Worm (Caenorhabditis elegans): Measurements from ENCODE around the gene pigg-1.

Gene pigg-1

ce11 chrII:8590684-8591083, 9.4 kb downstream of the pigg-1 start, which contains the start of gene aptf-4:
Gene aptf-4, plus strand, starts transcription at chrII:8590984.
- TF ChIP-seq aly-2 (tag; optimal IDR thresholded peaks at IDR 0.05) (no peak), nhr-76 (tag; optimal IDR thresholded peaks at IDR 0.05) (no peak)

DNA sequence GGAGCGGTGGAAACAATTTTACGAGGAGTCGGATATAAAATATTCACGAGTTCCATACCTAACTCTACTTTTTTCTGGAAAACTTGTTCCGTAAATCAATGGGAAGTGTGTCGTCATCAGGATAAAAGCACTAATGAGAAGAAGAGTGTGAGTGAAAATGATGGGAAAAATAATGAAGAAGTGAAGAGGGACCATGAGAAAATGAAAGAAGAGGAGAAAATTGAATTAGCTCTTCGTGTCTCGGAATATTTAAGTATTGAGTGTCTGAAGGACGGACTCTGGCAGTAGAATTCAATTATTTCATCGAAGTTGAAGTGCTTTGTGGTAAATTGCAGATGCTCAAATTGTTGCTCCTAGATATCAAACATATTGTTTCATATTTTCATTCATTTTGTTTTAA, 10.8 kb downstream of the pigg-1 start:
- TF ChIP-seq mdl-1 (tag; optimal IDR thresholded peaks at IDR 0.05) (no peak), fkh-10 (GFP tag; optimal IDR thresholded peaks at IDR 0.05) (peak; percentile 47), nfya-1 (tag; optimal IDR thresholded peaks at IDR 0.05; ENCODE audit: insufficient read depth) (peak; percentile 30)

DNA sequence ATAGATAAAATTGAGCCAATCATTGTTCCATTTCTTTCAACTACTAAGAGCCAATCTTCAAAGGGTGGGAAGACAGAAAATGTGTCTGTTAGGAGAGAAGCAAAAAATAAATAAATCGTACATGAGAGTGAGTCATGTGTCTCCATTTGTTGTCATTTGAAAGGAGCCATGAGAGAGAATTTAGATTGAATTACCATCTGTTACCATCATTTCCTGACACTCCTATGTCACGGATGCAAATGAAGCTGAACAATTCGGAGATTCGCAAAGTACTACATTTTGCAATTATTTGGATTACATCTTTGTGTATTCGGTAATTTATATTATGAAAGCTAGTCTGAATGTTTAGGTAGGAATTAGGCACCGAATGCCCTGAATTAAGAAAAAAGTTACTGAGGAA, 11.6 kb downstream of the pigg-1 start:
- TF ChIP-seq unc-62 (GFP tag; optimal IDR thresholded peaks at IDR 0.05) (no peak), skn-1 (tag; optimal IDR thresholded peaks at IDR 0.05) (no peak), mdl-1 (tag; optimal IDR thresholded peaks at IDR 0.05) (no peak), lin-39 (tag; optimal IDR thresholded peaks at IDR 0.05) (no peak), lsy-12 (tag; optimal IDR thresholded peaks at IDR 0.05) (no peak), unc-39 (tag; optimal IDR thresholded peaks at IDR 0.05) (no peak), ceh-9 (tag; optimal IDR thresholded peaks at IDR 0.05) (no peak), R02D3.7 (tag; optimal IDR thresholded peaks at IDR 0.05) (no peak), lin-15B (tag; optimal IDR thresholded peaks at IDR 0.05) (no peak), pha-4 (tag; optimal IDR thresholded peaks at IDR 0.05) (no peak), mml-1 (tag; optimal IDR thresholded peaks at IDR 0.05) (no peak)

DNA sequence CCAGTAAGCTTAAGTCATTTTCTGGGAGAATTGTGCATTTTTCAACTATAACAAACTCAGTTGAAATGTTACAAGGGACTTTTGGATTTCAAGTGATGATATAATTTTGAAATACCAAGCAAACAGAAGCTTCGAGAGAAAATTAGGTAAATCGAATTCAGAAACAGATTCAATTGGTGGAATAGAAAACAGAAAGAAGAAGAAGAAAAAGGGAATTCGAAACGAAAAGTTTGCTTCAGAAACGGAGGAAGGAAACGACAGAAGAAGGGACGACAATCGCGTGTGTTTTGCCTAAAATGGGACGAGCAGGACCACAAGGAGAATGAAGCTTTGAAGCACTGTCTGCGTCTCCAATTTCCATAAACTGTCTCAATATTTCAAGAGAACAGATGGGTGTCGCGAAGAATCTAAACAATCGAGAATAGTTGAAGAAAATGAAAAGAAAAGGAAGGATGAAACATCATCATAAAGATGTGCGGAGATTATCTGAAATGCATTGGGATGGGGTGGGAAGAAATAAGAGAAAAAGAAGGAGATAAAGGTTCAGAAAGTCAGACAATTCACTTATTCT, 12.3 kb downstream of the pigg-1 start:
- TF ChIP-seq egl-5 (tag; optimal IDR thresholded peaks at IDR 0.05) (no peak), aly-2 (tag; optimal IDR thresholded peaks at IDR 0.05) (no peak), ceh-9 (tag; optimal IDR thresholded peaks at IDR 0.05) (no peak), mml-1 (tag; optimal IDR thresholded peaks at IDR 0.05) (no peak), ama-1 (optimal IDR thresholded peaks at IDR 0.05) (no peak), fos-1 (tag; optimal IDR thresholded peaks at IDR 0.05) (no peak), tbx-2 (tag; optimal IDR thresholded peaks at IDR 0.05) (no peak), snpc-4 (tag; optimal IDR thresholded peaks at IDR 0.05) (no peak), nfya-1 (tag; optimal IDR thresholded peaks at IDR 0.05; ENCODE audit: insufficient read depth) (peak; percentile 14), nhr-25 (tag; optimal IDR thresholded peaks at IDR 0.05) (no peak), mdl-1 (tag; optimal IDR thresholded peaks at IDR 0.05) (no peak), pqm-1 (tag; optimal IDR thresholded peaks at IDR 0.05) (no peak), nhr-28 (tag; optimal IDR thresholded peaks at IDR 0.05) (no peak), lin-39 (tag; optimal IDR thresholded peaks at IDR 0.05) (peak; percentile 18), nhr-12 (tag; optimal IDR thresholded peaks at IDR 0.05) (no peak), elt-1 (tag; optimal IDR thresholded peaks at IDR 0.05) (peak; percentile 64), elt-2 (tag; optimal IDR thresholded peaks at IDR 0.05) (no peak), zag-1 (tag; optimal IDR thresholded peaks at IDR 0.05) (no peak), pha-4 (tag; optimal IDR thresholded peaks at IDR 0.05) (no peak), ztf-4 (tag; optimal IDR thresholded peaks at IDR 0.05) (no peak), eor-1 (tag; optimal IDR thresholded peaks at IDR 0.05) (no peak)

DNA sequence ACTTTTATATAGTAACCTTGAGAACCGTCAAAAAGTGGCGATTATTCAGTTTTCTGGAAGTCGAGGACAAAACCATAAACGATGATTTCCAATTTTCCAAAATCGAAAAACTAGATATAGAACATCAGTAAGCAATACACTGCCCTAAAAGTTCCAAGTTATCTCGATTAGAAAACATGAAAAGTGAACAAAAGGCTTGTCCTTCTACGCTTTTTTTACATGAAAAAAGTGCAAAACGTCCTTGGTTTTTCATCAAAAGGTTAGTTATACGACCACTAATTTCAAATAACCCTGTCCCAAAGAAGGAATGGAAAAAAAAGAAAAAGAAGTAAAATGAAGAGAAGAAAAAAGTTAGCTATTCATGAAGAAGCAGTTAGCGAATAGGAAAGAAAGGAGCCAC, 14.1 kb downstream of the pigg-1 start:
- TF ChIP-seq nfya-1 (tag; optimal IDR thresholded peaks at IDR 0.05; ENCODE audit: insufficient read depth): no peak
- TF ChIP-seq elt-2 (tag; optimal IDR thresholded peaks at IDR 0.05): no peak
- TF ChIP-seq nhr-25 (tag; optimal IDR thresholded peaks at IDR 0.05): peak; percentile 56
- TF ChIP-seq nhr-67 (tag; optimal IDR thresholded peaks at IDR 0.05): no peak

DNA sequence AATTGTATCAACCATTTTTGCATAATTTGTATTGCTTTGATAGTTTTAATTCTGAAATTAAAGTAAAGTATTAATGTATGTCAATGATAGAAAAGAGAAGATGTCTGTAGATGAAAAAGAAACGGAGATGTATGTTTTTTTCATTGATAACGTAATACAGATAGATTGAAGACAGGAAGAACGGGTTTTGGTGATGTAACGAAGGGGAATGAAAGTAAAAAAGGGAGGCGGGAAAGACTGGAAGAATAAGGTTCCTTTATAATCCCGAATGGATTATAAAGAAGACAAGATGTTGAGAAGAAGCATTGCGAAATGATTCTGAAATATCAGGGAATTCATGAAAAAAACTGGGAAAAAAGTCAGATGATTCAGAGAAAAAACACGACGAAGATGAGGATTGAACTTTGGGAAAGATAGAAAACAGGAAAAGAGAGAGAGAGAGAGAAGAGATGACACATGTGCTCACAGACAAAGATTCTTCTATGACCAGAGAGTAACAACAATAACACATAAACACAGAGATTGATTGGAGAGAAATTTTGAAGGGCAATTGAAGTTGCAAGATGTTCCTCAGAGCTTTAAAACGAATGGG, 14.9 kb downstream of the pigg-1 start, which contains the start of gene F54C9.11:
TSS of gene F54C9.11 (minus strand) at position 51 of the 592 bp plus-strand sequence.
- TF ChIP-seq nfya-1 (tag; optimal IDR thresholded peaks at IDR 0.05; ENCODE audit: insufficient read depth) (peak; percentile 47), unc-62 (GFP tag; optimal IDR thresholded peaks at IDR 0.05) (no peak), egl-5 (tag; optimal IDR thresholded peaks at IDR 0.05) (peak; percentile 42)

DNA sequence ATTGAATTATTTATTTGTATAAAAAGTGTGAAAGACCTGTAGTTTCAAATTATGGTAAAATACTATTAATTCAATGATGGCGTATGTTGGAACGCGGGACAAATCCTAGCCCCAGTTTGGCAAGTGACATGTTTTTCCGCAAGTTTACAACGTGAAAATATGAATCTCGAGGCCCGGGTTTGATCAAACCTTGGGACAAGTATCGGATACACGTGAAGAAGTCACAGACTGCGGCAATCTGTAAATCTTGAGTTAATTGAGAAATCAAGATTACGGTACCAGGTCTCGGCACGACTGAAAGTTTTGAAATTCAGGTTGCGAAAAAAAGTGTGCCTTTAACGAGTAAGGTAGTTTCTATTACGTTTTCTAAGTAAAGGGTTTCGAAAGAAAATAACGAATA, 17.0 kb downstream of the pigg-1 start:
- TF ChIP-seq nhr-12 (tag; optimal IDR thresholded peaks at IDR 0.05) (no peak), zag-1 (tag; optimal IDR thresholded peaks at IDR 0.05) (no peak), ceh-82 (tag; optimal IDR thresholded peaks at IDR 0.05) (no peak), nhr-77 (tag; optimal IDR thresholded peaks at IDR 0.05) (no peak), pha-4 (tag; optimal IDR thresholded peaks at IDR 0.05) (no peak), lsy-12 (tag; optimal IDR thresholded peaks at IDR 0.05) (no peak), egl-5 (tag; optimal IDR thresholded peaks at IDR 0.05) (no peak), sea-2 (GFP tag; optimal IDR thresholded peaks at IDR 0.05) (no peak), ceh-9 (tag; optimal IDR thresholded peaks at IDR 0.05) (no peak), aly-2 (tag; optimal IDR thresholded peaks at IDR 0.05) (no peak), jun-1 (tag; optimal IDR thresholded peaks at IDR 0.05) (no peak), nhr-43 (tag; optimal IDR thresholded peaks at IDR 0.05; ENCODE audit: poor library complexity, severe bottlenecking) (no peak), pqm-1 (tag; optimal IDR thresholded peaks at IDR 0.05) (no peak), ceh-16 (tag; optimal IDR thresholded peaks at IDR 0.05) (no peak)

Data from whole organism, L3 larva.